Worm (Caenorhabditis elegans): ENCODE measurements around the gene kvs-2.
A peak's percentile ranks its signal among the peaks of the same experiment; 100 is the strongest.

Gene kvs-2

DNA sequence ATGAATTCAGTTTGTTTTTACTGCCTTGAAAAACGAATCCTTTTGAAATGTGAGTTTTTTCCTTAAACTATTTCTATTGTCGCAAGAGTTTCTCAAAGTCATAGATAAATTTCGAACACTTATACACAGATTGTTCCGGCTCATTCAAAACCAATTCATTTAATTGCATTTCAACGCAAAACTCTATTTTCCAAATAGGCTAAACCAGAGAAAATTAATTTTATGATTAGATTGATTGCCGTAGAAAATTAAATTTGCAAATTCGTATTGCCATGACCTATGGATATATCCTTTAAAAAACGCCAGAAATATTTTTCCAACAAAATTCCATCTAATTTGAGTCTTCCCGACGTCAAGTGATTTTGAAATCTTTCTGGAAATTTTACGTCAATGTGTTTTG, 40.2 kb downstream of the kvs-2 start:
- TF ChIP-seq pros-1 (tag; optimal IDR thresholded peaks at IDR 0.05) (no peak), sdc-2 (tag; optimal IDR thresholded peaks at IDR 0.05) (no peak), che-1 (tag; optimal IDR thresholded peaks at IDR 0.05) (no peak), hlh-13 (GFP tag; optimal IDR thresholded peaks at IDR 0.05) (no peak), pha-4 (tag; optimal IDR thresholded peaks at IDR 0.05) (no peak), npax-4 (tag; optimal IDR thresholded peaks at IDR 0.05) (no peak), unc-42 (tag; optimal IDR thresholded peaks at IDR 0.05) (peak; percentile 73)

DNA sequence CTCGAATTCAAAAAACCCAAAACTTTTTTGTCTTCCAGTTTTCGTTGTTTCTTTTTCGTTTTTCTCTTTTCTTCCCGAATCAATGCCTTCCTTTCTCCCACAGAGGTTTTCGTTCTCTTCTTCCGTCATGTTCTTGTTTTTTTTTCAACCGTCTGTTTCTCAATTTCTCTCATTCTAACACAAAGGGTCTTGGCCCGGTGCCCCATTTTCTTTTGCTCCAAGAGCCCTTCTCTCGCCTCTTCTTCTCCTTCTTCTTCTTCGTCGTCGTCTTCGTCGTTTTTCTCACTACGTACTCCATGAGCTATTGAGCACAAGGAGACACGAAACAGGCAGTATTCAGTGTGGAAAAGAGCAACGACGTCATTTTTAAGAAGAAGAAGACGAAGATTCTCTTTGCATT, 41.6 kb downstream of the kvs-2 start:
- TF ChIP-seq lim-6 (tag; optimal IDR thresholded peaks at IDR 0.05) (no peak), nhr-232 (tag; optimal IDR thresholded peaks at IDR 0.05) (no peak), unc-42 (tag; optimal IDR thresholded peaks at IDR 0.05) (peak; percentile 20), C08G9.2 (tag; optimal IDR thresholded peaks at IDR 0.05) (no peak), ets-4 (tag; optimal IDR thresholded peaks at IDR 0.05) (no peak), K02D7.2 (tag; optimal IDR thresholded peaks at IDR 0.05) (no peak), odd-2 (tag; optimal IDR thresholded peaks at IDR 0.05) (no peak), ceh-9 (tag; optimal IDR thresholded peaks at IDR 0.05) (no peak), lin-11 (tag; optimal IDR thresholded peaks at IDR 0.05) (no peak), nfya-1 (tag; optimal IDR thresholded peaks at IDR 0.05) (peak; percentile 28), madf-2 (tag; optimal IDR thresholded peaks at IDR 0.05) (no peak), mec-3 (tag; optimal IDR thresholded peaks at IDR 0.05; ENCODE audit: borderline replicate concordance) (no peak), ceh-18 (tag; optimal IDR thresholded peaks at IDR 0.05) (peak; percentile 7), dmd-4 (tag; optimal IDR thresholded peaks at IDR 0.05; ENCODE audit: borderline replicate concordance) (no peak), ahr-1 (tag; optimal IDR thresholded peaks at IDR 0.05) (no peak), hlh-6 (tag; optimal IDR thresholded peaks at IDR 0.05) (peak; percentile 6), unc-86 (tag; optimal IDR thresholded peaks at IDR 0.05) (no peak), sox-4 (tag; optimal IDR thresholded peaks at IDR 0.05) (no peak), ceh-30 (tag; optimal IDR thresholded peaks at IDR 0.05) (no peak), hlh-13 (GFP tag; optimal IDR thresholded peaks at IDR 0.05) (no peak), ceh-31 (tag; optimal IDR thresholded peaks at IDR 0.05) (peak; percentile 39), ceh-45 (GFP tag; IDR thresholded peaks at IDR 0.05) (no peak), C38D4.7 (GFP tag; optimal IDR thresholded peaks at IDR 0.05) (no peak), pat-9 (tag; optimal IDR thresholded peaks at IDR 0.05) (no peak), ztf-16 (tag; optimal IDR thresholded peaks at IDR 0.05) (no peak), ceh-22 (tag; optimal IDR thresholded peaks at IDR 0.05) (no peak), fkh-10 (GFP tag; optimal IDR thresholded peaks at IDR 0.05) (no peak), pax-1 (tag; optimal IDR thresholded peaks at IDR 0.05) (no peak), ceh-48 (tag; optimal IDR thresholded peaks at IDR 0.05) (no peak), eyg-1 (tag; optimal IDR thresholded peaks at IDR 0.05) (no peak), fkh-6 (tag; optimal IDR thresholded peaks at IDR 0.05) (no peak), pqm-1 (tag; optimal IDR thresholded peaks at IDR 0.05) (no peak), pha-2 (tag; optimal IDR thresholded peaks at IDR 0.05) (no peak), hlh-15 (tag; optimal IDR thresholded peaks at IDR 0.05) (no peak), Y22D7AL.16 (tag; optimal IDR thresholded peaks at IDR 0.05) (no peak), fax-1 (tag; optimal IDR thresholded peaks at IDR 0.05) (no peak)

DNA sequence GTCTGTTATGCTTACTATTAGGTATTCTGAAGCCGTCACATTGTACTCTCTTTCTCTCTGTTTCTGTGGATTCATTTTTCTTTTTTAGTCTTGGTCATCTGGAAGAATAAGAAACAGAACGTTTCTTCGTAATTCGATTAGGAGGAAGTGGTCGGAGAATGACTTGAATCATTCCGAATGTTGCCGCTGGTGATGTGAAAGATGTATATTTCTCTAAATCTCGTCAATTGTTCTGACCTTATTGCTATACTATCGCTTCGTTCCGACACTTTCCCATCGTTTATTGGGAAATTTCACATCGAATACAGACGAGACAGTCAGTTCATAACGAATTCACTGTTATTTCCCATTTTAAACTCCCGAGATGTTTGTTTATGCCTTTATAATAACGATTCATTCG, 43.3 kb downstream of the kvs-2 start:
- no peak for TF ChIP-seq ceh-14 (tag; optimal IDR thresholded peaks at IDR 0.05)
- no peak for TF ChIP-seq unc-3 (GFP tag; conservative IDR thresholded peaks at IDR 0.05)
- TF ChIP-seq unc-3 (tag; optimal IDR thresholded peaks at IDR 0.05): no peak
- TF ChIP-seq hlh-6 (tag; optimal IDR thresholded peaks at IDR 0.05): no peak
- TF ChIP-seq sox-4 (tag; optimal IDR thresholded peaks at IDR 0.05): no peak
- TF ChIP-seq ceh-18 (tag; optimal IDR thresholded peaks at IDR 0.05): no peak
- no peak for TF ChIP-seq zip-5 (tag; optimal IDR thresholded peaks at IDR 0.05)
- TF ChIP-seq ceh-30 (tag; optimal IDR thresholded peaks at IDR 0.05): no peak
- no peak for TF ChIP-seq unc-86 (tag; optimal IDR thresholded peaks at IDR 0.05)
- no peak for TF ChIP-seq pha-2 (tag; optimal IDR thresholded peaks at IDR 0.05)
- TF ChIP-seq pat-9 (tag; optimal IDR thresholded peaks at IDR 0.05): no peak
- no peak for TF ChIP-seq dmd-4 (tag; optimal IDR thresholded peaks at IDR 0.05; ENCODE audit: borderline replicate concordance)
- TF ChIP-seq tbx-7 (tag; optimal IDR thresholded peaks at IDR 0.05): no peak
- TF ChIP-seq ceh-34 (tag; optimal IDR thresholded peaks at IDR 0.05): no peak
- TF ChIP-seq tbx-2 (tag; optimal IDR thresholded peaks at IDR 0.05): no peak
- no peak for TF ChIP-seq ceh-9 (tag; optimal IDR thresholded peaks at IDR 0.05)
